Worm (Caenorhabditis elegans) whole organism, L2 larva: Measurements from ENCODE around the gene syg-2.

ENCODE experiments used
- C34F6.9 ChIP-seq: fragments of 150-350 bp; optimal IDR thresholded peaks from 2 replicates; lab custom pipeline; 2014; ENCODE audit warnings: missing biosample characterization, missing genetic modification characterization
- R02D3.7 ChIP-seq: fragments of 150-350 bp; optimal IDR thresholded peaks from 2 replicates; lab custom pipeline; 2014; ENCODE audit warnings: missing biosample characterization, missing genetic modification characterization
- Y55F3AM.14 ChIP-seq: fragments of 200-800 bp; sonication (Bioruptor generic); optimal IDR thresholded peaks from 2 replicates; lab custom pipeline; 2018; ENCODE audit warnings: mild to moderate bottlenecking, missing genetic modification characterization, missing compliant biosample characterization
- alr-1 ChIP-seq: fragments of 150-350 bp; optimal IDR thresholded peaks from 2 replicates; lab custom pipeline; 2014; ENCODE audit warnings: missing biosample characterization, missing genetic modification characterization
- aly-2 ChIP-seq: fragments of 150-350 bp; optimal IDR thresholded peaks from 2 replicates; lab custom pipeline; 2014; ENCODE audit warnings: missing biosample characterization, missing genetic modification characterization
- ama-1 ChIP-seq: fragments of 150-350 bp; optimal IDR thresholded peaks from 2 replicates; lab custom pipeline; 2018; ENCODE audit warnings: inconsistent platforms
- blmp-1 ChIP-seq: sonication (generic microtip); optimal IDR thresholded peaks from 2 replicates; lab custom pipeline; 2017; ENCODE audit warnings: missing genetic modification characterization, mild to moderate bottlenecking, missing compliant biosample characterization, antibody characterized with exemption, moderate library complexity; ENCODE audit not compliant: insufficient read depth
- crh-2 ChIP-seq: sonication (generic microtip); optimal IDR thresholded peaks from 2 replicates; lab custom pipeline; 2017; ENCODE audit warnings: missing biosample characterization, missing genetic modification characterization
- dmd-4 ChIP-seq: sonication (generic microtip); optimal IDR thresholded peaks from 2 replicates; lab custom pipeline; 2017; ENCODE audit warnings: missing biosample characterization, missing genetic modification characterization
- egl-27 ChIP-seq: sonication (generic microtip); optimal IDR thresholded peaks from 3 replicates; lab custom pipeline; 2017; ENCODE audit warnings: missing biosample characterization, missing genetic modification reagents, missing genetic modification characterization
- elt-1 ChIP-seq: fragments of 150-350 bp; optimal IDR thresholded peaks from 2 replicates; lab custom pipeline; 2014; ENCODE audit warnings: missing biosample characterization, missing genetic modification characterization
- elt-3 ChIP-seq: sonication (generic microtip); optimal IDR thresholded peaks from 2 replicates; lab custom pipeline; 2017; ENCODE audit warnings: missing biosample characterization, missing genetic modification characterization
- gmeb-1 ChIP-seq: fragments of 150-350 bp; optimal IDR thresholded peaks from 2 replicates; lab custom pipeline; 2014; ENCODE audit warnings: missing biosample characterization, missing genetic modification characterization
- lin-11 ChIP-seq: fragments of 150-350 bp; sonication (generic microtip); optimal IDR thresholded peaks from 2 replicates; lab custom pipeline; 2014; ENCODE audit warnings: missing biosample characterization, missing genetic modification characterization, inconsistent platforms, mixed read lengths
- lin-13 ChIP-seq: fragments of 150-350 bp; optimal IDR thresholded peaks from 2 replicates; lab custom pipeline; 2014; ENCODE audit warnings: missing biosample characterization, missing genetic modification reagents, missing genetic modification characterization
- lin-39 ChIP-seq: fragments of 150-350 bp; optimal IDR thresholded peaks from 2 replicates; lab custom pipeline; 2014; ENCODE audit warnings: missing biosample characterization, missing genetic modification reagents, missing genetic modification characterization
- lsy-2 ChIP-seq, 2 experiments: fragments of 150-350 bp in 1 of 2; sonication (generic microtip) in 1 of 2; optimal IDR thresholded peaks; 2 replicates each; lab custom pipeline; 2014 to 2017; ENCODE audit warnings: missing biosample characterization in 2 of 2, missing genetic modification characterization in 2 of 2
- mab-5 ChIP-seq: fragments of 150-350 bp; optimal IDR thresholded peaks from 2 replicates; lab custom pipeline; 2014; ENCODE audit warnings: missing biosample characterization, missing genetic modification characterization
- mbf-1 ChIP-seq: sonication (generic microtip); optimal IDR thresholded peaks from 2 replicates; lab custom pipeline; 2017; ENCODE audit warnings: missing biosample characterization, missing genetic modification characterization
- nhr-10 ChIP-seq: sonication (generic microtip); optimal IDR thresholded peaks from 2 replicates; lab custom pipeline; 2017; ENCODE audit warnings: missing biosample characterization, missing genetic modification characterization
- nhr-11 ChIP-seq: fragments of 150-350 bp; optimal IDR thresholded peaks from 2 replicates; lab custom pipeline; 2014; ENCODE audit warnings: missing biosample characterization, missing genetic modification characterization
- nhr-12 ChIP-seq: fragments of 150-350 bp; optimal IDR thresholded peaks from 2 replicates; lab custom pipeline; 2014; ENCODE audit warnings: missing biosample characterization, missing genetic modification characterization
- nhr-129 ChIP-seq: fragments of 150-350 bp; optimal IDR thresholded peaks from 2 replicates; lab custom pipeline; 2014; ENCODE audit warnings: missing biosample characterization, missing genetic modification characterization
- nhr-23 ChIP-seq: fragments of 150-350 bp; optimal IDR thresholded peaks from 2 replicates; lab custom pipeline; 2014; ENCODE audit warnings: missing biosample characterization, missing genetic modification reagents, missing genetic modification characterization
- nhr-25 ChIP-seq: fragments of 150-350 bp; sonication (generic microtip); optimal IDR thresholded peaks from 3 replicates; lab custom pipeline; 2014; ENCODE audit warnings: missing biosample characterization, missing genetic modification characterization
- nhr-6 ChIP-seq: fragments of 150-350 bp; optimal IDR thresholded peaks from 2 replicates; lab custom pipeline; 2014; ENCODE audit warnings: missing biosample characterization, missing genetic modification characterization
- nhr-77 ChIP-seq: fragments of 150-350 bp; optimal IDR thresholded peaks from 2 replicates; lab custom pipeline; 2014; ENCODE audit warnings: missing biosample characterization, missing genetic modification characterization
- sem-4 ChIP-seq: fragments of 150-350 bp; optimal IDR thresholded peaks from 2 replicates; lab custom pipeline; 2014; ENCODE audit warnings: missing biosample characterization, missing genetic modification reagents, missing genetic modification characterization
- skn-1 ChIP-seq: sonication (generic microtip); optimal IDR thresholded peaks from 2 replicates; lab custom pipeline; 2017; ENCODE audit warnings: missing biosample characterization, missing genetic modification characterization
- sma-9 ChIP-seq, 2 experiments: fragments of 150-350 bp in 1 of 2; sonication (generic microtip) in 1 of 2; optimal IDR thresholded peaks; 2 replicates each; lab custom pipeline; 2014 to 2016; ENCODE audit warnings: missing genetic modification characterization in 2 of 2, mild to moderate bottlenecking in 1 of 2, missing biosample characterization in 1 of 2, missing compliant biosample characterization in 1 of 2, missing genetic modification reagents in 1 of 2, moderate library complexity in 1 of 2
- snpc-4 ChIP-seq: fragments of 150-350 bp; optimal IDR thresholded peaks from 2 replicates; lab custom pipeline; 2014; ENCODE audit warnings: missing biosample characterization, missing genetic modification characterization
- unc-55 ChIP-seq: fragments of 150-350 bp; sonication (generic microtip); optimal IDR thresholded peaks from 3 replicates; lab custom pipeline; 2014; ENCODE audit warnings: missing biosample characterization, missing genetic modification reagents, missing genetic modification characterization
- unc-62 ChIP-seq: fragments of 150-350 bp; optimal IDR thresholded peaks from 2 replicates; lab custom pipeline; 2014; ENCODE audit warnings: missing biosample characterization, missing genetic modification reagents, missing genetic modification characterization
- zag-1 ChIP-seq: fragments of 150-350 bp; optimal IDR thresholded peaks from 2 replicates; lab custom pipeline; 2014; ENCODE audit warnings: missing biosample characterization, missing genetic modification characterization
- ztf-1 ChIP-seq: fragments of 200-800 bp; sonication (Bioruptor generic); conservative IDR thresholded peaks from 2 replicates; pipeline ENCODE4 v1.3.6; 2022; ENCODE audit warnings: missing genetic modification characterization, missing compliant biosample characterization
- ztf-4 ChIP-seq: fragments of 150-350 bp; optimal IDR thresholded peaks from 2 replicates; lab custom pipeline; 2014; ENCODE audit warnings: missing biosample characterization, missing genetic modification characterization

syg-2 gene

DNA sequence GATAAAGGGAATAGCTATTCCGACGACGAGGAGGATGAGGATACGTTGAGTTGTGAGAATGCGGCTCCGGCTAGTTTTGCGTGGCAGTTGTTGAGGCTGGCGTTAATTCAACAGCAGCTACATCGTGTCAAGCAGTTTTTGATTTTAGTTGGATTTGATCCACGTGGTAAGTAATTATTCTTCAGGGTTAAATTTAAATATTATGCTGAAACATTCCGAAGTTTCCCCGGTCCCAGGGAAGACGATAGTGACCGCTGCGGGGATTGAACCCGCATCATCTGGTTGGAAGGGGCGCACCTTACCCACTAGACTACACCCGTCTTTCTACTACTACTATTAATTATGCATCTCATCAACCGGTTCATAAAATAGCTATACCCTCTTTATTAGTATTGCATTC lies 33.6 kb upstream of the syg-2 start:
- TF ChIP-seq C34F6.9 (no peak), alr-1 (tag; lab: Kevin White, UChicago) (no peak), nhr-10 (tag; lab: Kevin White, UChicago) (no peak), nhr-77 (tag; lab: Kevin White, UChicago) (no peak), nhr-25 (tag; lab: Kevin White, UChicago) (no peak), ama-1 (no peak), sem-4 (no peak), mab-5 (tag; lab: Kevin White, UChicago) (no peak), zag-1 (tag; lab: Kevin White, UChicago) (no peak), sma-9 (GFP tag; optimal IDR thresholded peaks at IDR 0.05; lab: Kevin White, UChicago) (no peak), sma-9 (tag; optimal IDR thresholded peaks at IDR 0.05; lab: Kevin White, UChicago) (no peak), snpc-4 (no peak), nhr-12 (tag; lab: Kevin White, UChicago) (no peak), elt-1 (tag; lab: Kevin White, UChicago) (no peak)

DNA sequence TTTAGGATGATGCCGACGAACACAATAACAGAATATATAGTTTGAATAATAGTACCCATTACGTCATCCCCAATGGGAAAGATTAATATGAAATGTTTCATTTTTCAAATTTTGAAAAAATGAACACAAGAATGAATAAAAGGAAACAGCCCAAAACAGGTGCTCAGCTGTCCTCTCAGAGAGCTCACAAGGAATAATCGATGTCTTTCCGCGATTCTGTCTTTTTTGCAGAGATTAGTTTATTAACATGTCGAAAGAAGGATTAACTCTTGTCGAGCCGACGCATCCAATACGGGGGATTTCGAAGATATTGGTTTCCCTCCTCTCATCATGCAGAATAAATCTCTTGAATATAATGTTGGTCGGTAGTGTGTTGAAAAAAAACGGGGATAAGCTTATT lies 26.0 kb upstream of the syg-2 start, which contains the start of gene F54E4.2:
Gene F54E4.2, minus strand, starts transcription at position 101 of the 400 bp plus-strand sequence.
- TF ChIP-seq egl-27 (no peak), nhr-11 (tag; lab: Kevin White, UChicago) (no peak), nhr-129 (no peak), gmeb-1 (tag; lab: Kevin White, UChicago) (no peak), R02D3.7 (tag; lab: Kevin White, UChicago) (no peak), dmd-4 (tag; lab: Kevin White, UChicago) (no peak), unc-62 (GFP tag; lab: Kevin White, UChicago) (no peak), lin-39 (no peak), aly-2 (tag; lab: Kevin White, UChicago) (no peak), crh-2 (no peak), sma-9 (GFP tag; optimal IDR thresholded peaks at IDR 0.05; lab: Kevin White, UChicago) (no peak), sma-9 (tag; optimal IDR thresholded peaks at IDR 0.05; lab: Kevin White, UChicago) (no peak), ztf-4 (tag; lab: Kevin White, UChicago) (no peak), elt-1 (tag; lab: Kevin White, UChicago) (no peak), nhr-10 (tag; lab: Kevin White, UChicago) (no peak), ztf-1 (no peak)

DNA sequence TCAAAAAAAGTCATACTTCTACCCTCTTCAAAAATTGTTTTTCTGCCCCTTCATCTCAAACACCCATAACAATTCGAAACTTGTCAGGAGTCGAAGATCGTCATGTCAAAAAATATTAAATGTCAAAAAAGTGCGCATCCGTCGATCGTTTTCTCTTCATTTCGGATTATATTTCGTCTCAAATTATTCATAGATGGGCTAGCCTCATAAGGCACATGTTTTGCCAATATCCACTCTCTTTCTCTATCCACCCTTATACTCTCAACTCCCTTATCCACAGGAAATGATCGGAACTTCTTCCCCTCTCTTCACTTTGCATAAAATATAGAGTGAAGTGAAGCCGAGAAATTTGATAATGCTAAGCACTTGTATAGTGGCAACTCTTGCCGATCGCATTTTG lies 21.1 kb upstream of the syg-2 start:
- TF ChIP-seq lsy-2 (tag; optimal IDR thresholded peaks at IDR 0.05; lab: Kevin White, UChicago), result no peak
- TF ChIP-seq skn-1 (tag; lab: Kevin White, UChicago), result no peak
- peak; percentile 8 for TF ChIP-seq sma-9 (GFP tag; optimal IDR thresholded peaks at IDR 0.05; lab: Kevin White, UChicago)
- TF ChIP-seq sma-9 (tag; optimal IDR thresholded peaks at IDR 0.05; lab: Kevin White, UChicago), result no peak
- TF ChIP-seq nhr-11 (tag; lab: Kevin White, UChicago), result no peak

DNA sequence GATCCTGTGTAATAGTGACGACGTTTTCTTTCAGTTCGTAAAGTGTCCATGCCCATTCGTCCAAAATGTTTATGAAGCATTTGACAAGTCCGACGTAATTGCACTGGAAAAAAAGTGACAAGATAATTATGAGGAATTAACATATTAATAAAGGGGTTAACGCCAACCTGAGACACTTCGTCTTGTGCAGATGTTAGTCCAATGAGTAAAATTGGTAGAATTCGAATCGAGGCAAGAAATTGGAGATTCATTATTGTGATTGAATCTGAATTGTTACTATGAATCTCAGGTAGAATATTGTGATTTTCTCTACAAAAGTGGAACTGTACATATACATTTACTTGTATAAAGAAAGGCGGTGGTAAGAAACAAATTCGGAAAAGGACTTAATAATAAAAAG lies 18.6 kb upstream of the syg-2 start, which contains the start of gene F54E4.3:
Gene F54E4.3, minus strand, starts transcription at position 265 of the 400 bp plus-strand sequence.
- TF ChIP-seq ztf-4 (tag; lab: Kevin White, UChicago) (no peak), crh-2 (no peak), sma-9 (GFP tag; optimal IDR thresholded peaks at IDR 0.05; lab: Kevin White, UChicago) (no peak), sma-9 (tag; optimal IDR thresholded peaks at IDR 0.05; lab: Kevin White, UChicago) (no peak), aly-2 (tag; lab: Kevin White, UChicago) (no peak), nhr-25 (tag; lab: Kevin White, UChicago) (no peak), nhr-129 (no peak), unc-62 (GFP tag; lab: Kevin White, UChicago) (no peak), skn-1 (tag; lab: Kevin White, UChicago) (no peak), C34F6.9 (no peak), nhr-6 (tag; lab: Kevin White, UChicago) (no peak), nhr-11 (tag; lab: Kevin White, UChicago) (no peak), nhr-23 (no peak), lin-13 (no peak), egl-27 (no peak), mbf-1 (tag; lab: Kevin White, UChicago) (no peak), lin-39 (no peak), blmp-1 (tag; lab: Kevin White, UChicago) (no peak), elt-3 (tag; lab: Kevin White, UChicago) (no peak), nhr-77 (tag; lab: Kevin White, UChicago) (no peak)

DNA sequence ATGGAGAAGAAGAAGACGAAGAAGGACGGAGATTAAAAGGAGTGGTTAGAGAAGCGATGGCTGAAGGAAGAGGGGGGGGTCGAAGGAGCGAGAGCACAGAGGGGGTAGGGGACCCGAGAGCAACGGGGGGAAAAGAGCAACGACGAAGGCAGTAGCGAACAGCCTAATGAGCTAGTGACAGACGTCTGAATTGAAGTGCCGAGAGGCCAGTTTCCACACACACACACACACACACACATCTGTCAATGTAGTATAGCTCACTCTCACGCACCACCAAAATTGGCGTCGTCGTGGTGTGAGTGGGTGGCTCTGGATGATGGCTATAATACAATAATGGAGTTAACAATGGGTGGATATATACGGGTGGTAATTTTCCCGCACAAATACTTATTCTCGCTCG lies 18.1 kb upstream of the syg-2 start:
- TF ChIP-seq Y55F3AM.14, result peak; percentile 18
- peak; percentile 27 for TF ChIP-seq nhr-129
- TF ChIP-seq C34F6.9, result peak; percentile 45
- peak; percentile 57 for TF ChIP-seq lin-11 (tag; lab: Kevin White, UChicago)
- TF ChIP-seq zag-1 (tag; lab: Kevin White, UChicago), result peak; percentile 59
- no peak for TF ChIP-seq R02D3.7 (tag; lab: Kevin White, UChicago)
- TF ChIP-seq crh-2, result peak; percentile 18
- no peak for TF ChIP-seq nhr-23
- peak; percentile 18 for TF ChIP-seq sma-9 (GFP tag; optimal IDR thresholded peaks at IDR 0.05; lab: Kevin White, UChicago)
- TF ChIP-seq sma-9 (tag; optimal IDR thresholded peaks at IDR 0.05; lab: Kevin White, UChicago), result no peak
- TF ChIP-seq lin-13, result peak; percentile 29
- peak; percentile 54 for TF ChIP-seq unc-55 (GFP tag; lab: Kevin White, UChicago)
